Worm (Caenorhabditis elegans): Measurements from ENCODE around the gene twk-45.

Gene twk-45

ce11 chrIII:2785840-2786239, 15.9 kb downstream of the twk-45 start, which contains the start of gene Y71H2AM.20 (continued):
- TF ChIP-seq lin-11 (tag; optimal IDR thresholded peaks at IDR 0.05): peak; percentile 89
- peak; percentile 49 for TF ChIP-seq nhr-12 (tag; optimal IDR thresholded peaks at IDR 0.05)

- TF ChIP-seq nhr-11 (tag; optimal IDR thresholded peaks at IDR 0.05) (no peak), nhr-10 (tag; optimal IDR thresholded peaks at IDR 0.05) (no peak), F13H6.1 (tag; optimal IDR thresholded peaks at IDR 0.05) (no peak), elt-1 (tag; optimal IDR thresholded peaks at IDR 0.05) (no peak), ama-1 (optimal IDR thresholded peaks at IDR 0.05) (no peak), alr-1 (tag; optimal IDR thresholded peaks at IDR 0.05) (no peak), lin-13 (GFP tag; optimal IDR thresholded peaks at IDR 0.05) (no peak), ztf-11 (tag; optimal IDR thresholded peaks at IDR 0.05) (no peak)
These were observed 19.9 kb downstream of the twk-45 start for ce11 chrIII:2781833-2782232.

- TF ChIP-seq nhr-11 (tag; optimal IDR thresholded peaks at IDR 0.05) (no peak), unc-55 (GFP tag; optimal IDR thresholded peaks at IDR 0.05) (peak; percentile 69), blmp-1 (tag; optimal IDR thresholded peaks at IDR 0.05; ENCODE audit: insufficient read depth) (peak; percentile 71), C34F6.9 (tag; optimal IDR thresholded peaks at IDR 0.05) (peak; percentile 61), crh-2 (tag; optimal IDR thresholded peaks at IDR 0.05) (peak; percentile 25), gmeb-1 (tag; optimal IDR thresholded peaks at IDR 0.05) (peak; percentile 52), nhr-129 (tag; optimal IDR thresholded peaks at IDR 0.05) (no peak), nhr-77 (tag; optimal IDR thresholded peaks at IDR 0.05) (no peak), Y55F3AM.14 (GFP tag; optimal IDR thresholded peaks at IDR 0.05) (no peak), nhr-6 (tag; optimal IDR thresholded peaks at IDR 0.05) (no peak), nhr-237 (tag; optimal IDR thresholded peaks at IDR 0.05) (no peak), lin-13 (GFP tag; optimal IDR thresholded peaks at IDR 0.05) (peak; percentile 63), lsy-2 (tag; optimal IDR thresholded peaks at IDR 0.05) (peak; percentile 97 to 99), dmd-4 (tag; optimal IDR thresholded peaks at IDR 0.05) (no peak), sma-3 (GFP tag; optimal IDR thresholded peaks at IDR 0.05) (peak; percentile 20), nhr-23 (tag; optimal IDR thresholded peaks at IDR 0.05) (no peak), unc-62 (GFP tag; optimal IDR thresholded peaks at IDR 0.05) (no peak), fos-1 (tag; optimal IDR thresholded peaks at IDR 0.05) (peak; percentile 8), elt-1 (tag; optimal IDR thresholded peaks at IDR 0.05) (no peak), nhr-25 (tag; optimal IDR thresholded peaks at IDR 0.05) (peak; percentile 38), mbf-1 (tag; optimal IDR thresholded peaks at IDR 0.05) (no peak), R02D3.7 (tag; optimal IDR thresholded peaks at IDR 0.05) (no peak), ZK546.5 (tag; optimal IDR thresholded peaks at IDR 0.05) (no peak), lin-39 (tag; optimal IDR thresholded peaks at IDR 0.05) (no peak), zag-1 (tag; optimal IDR thresholded peaks at IDR 0.05) (no peak)
These were observed 20.9 kb downstream of the twk-45 start, which contains the start of gene Y71H2AM.6 for ce11 chrIII:2780793-2781192. Gene Y71H2AM.6 (plus strand): TSS chrIII:2781056.

- TF ChIP-seq nhr-25 (tag; optimal IDR thresholded peaks at IDR 0.05) (no peak), gmeb-1 (tag; optimal IDR thresholded peaks at IDR 0.05) (no peak), alr-1 (tag; optimal IDR thresholded peaks at IDR 0.05) (no peak), nhr-11 (tag; optimal IDR thresholded peaks at IDR 0.05) (no peak), C34F6.9 (tag; optimal IDR thresholded peaks at IDR 0.05) (peak; percentile 14), crh-2 (tag; optimal IDR thresholded peaks at IDR 0.05) (peak; percentile 40), unc-39 (tag; optimal IDR thresholded peaks at IDR 0.05) (no peak), unc-55 (GFP tag; optimal IDR thresholded peaks at IDR 0.05) (peak; percentile 30), nhr-23 (tag; optimal IDR thresholded peaks at IDR 0.05) (no peak), ama-1 (optimal IDR thresholded peaks at IDR 0.05) (no peak), mab-5 (tag; optimal IDR thresholded peaks at IDR 0.05) (no peak), mdl-1 (tag; optimal IDR thresholded peaks at IDR 0.05) (peak in 1 of 2 experiments; percentile 19), skn-1 (tag; optimal IDR thresholded peaks at IDR 0.05) (no peak), nhr-77 (tag; optimal IDR thresholded peaks at IDR 0.05) (no peak), ztf-1 (GFP tag; conservative IDR thresholded peaks at IDR 0.05) (no peak), elt-1 (tag; optimal IDR thresholded peaks at IDR 0.05) (no peak), ztf-4 (tag; optimal IDR thresholded peaks at IDR 0.05) (no peak), nhr-129 (tag; optimal IDR thresholded peaks at IDR 0.05) (no peak), zag-1 (tag; optimal IDR thresholded peaks at IDR 0.05) (no peak)
These were observed 21.4 kb downstream of the twk-45 start for ce11 chrIII:2780283-2780682.

Data from whole organism, L2 larva.